Fruit fly (Drosophila melanogaster): ENCODE measurements around the gene Sap30.

DNA sequence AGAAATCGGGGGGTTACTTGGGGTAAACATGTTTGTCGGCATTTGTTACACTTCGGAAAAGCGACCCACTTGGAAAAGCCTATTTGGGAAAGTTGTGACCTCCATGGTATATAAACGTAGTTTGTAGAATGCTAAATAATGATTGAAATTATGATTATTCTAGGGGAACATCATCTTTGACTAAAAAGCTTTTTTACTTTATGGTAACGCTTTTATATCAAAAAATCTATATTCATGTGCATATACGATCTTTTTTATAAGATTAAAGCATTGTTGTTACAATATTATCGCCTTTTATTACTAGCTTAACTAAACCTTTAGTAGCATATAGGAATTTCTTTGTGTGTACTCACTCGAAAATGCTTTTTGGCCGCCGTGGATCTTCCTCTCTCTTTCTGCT is 47.2 kb downstream of the Sap30 start:
- peak; percentile 19; the same call in 1 of the 2 replicates for TF ChIP-seq Ets98B (GFP tag; IDR thresholded peaks at IDR 0.05)
- peak; percentile 11 for TF ChIP-seq CG8159 (tag; optimal IDR thresholded peaks at IDR 0.05)
- no peak for TF ChIP-seq CG13204 (GFP tag; optimal IDR thresholded peaks at IDR 0.05)
- peak; percentile 38 for TF ChIP-seq CG17806 (tag; optimal IDR thresholded peaks at IDR 0.05)
- no peak for TF ChIP-seq EcR (GFP tag; optimal IDR thresholded peaks at IDR 0.05)
- TF ChIP-seq D1 (tag; optimal IDR thresholded peaks at IDR 0.05), result no peak
- peak; percentile 73 for TF ChIP-seq CG9948 (tag; optimal IDR thresholded peaks at IDR 0.05)
- peak; percentile 52 for TF ChIP-seq Pif1B (GFP tag; optimal IDR thresholded peaks at IDR 0.05)
- TF ChIP-seq CG12605 (GFP tag; IDR thresholded peaks at IDR 0.05), result no peak
- no peak for TF ChIP-seq CG10348 (GFP tag; IDR thresholded peaks at IDR 0.05)
- 0 out of 3 replicates have a peak, but pooled peaks have one; percentile 47 for TF ChIP-seq fd96Ca (GFP tag; IDR thresholded peaks at IDR 0.05)
- TF ChIP-seq CG4496 (GFP tag; IDR thresholded peaks at IDR 0.05), result peak; percentile 48; the same call in 2 of the 3 replicates
- TF ChIP-seq CG14655 (GFP tag; optimal IDR thresholded peaks at IDR 0.05), result peak; percentile 89

All from whole organism, pupa.